Fruit fly (Drosophila melanogaster) whole organism, embryonic: ENCODE data around the gene CG7179.

Experiments used
- B-H2 ChIP-seq: fragments of 200-800 bp; sonication (Bioruptor generic); optimal IDR thresholded peaks from 2 replicates; lab custom pipeline; 2018; ENCODE audit warnings: missing biosample characterization, mild to moderate bottlenecking, missing genetic modification characterization
- C15 ChIP-seq: fragments of 200-800 bp; sonication (Bioruptor generic); IDR thresholded peaks from 3 replicates; pipeline ENCODE4 v1.3.6; 2022; ENCODE audit warnings: missing biosample characterization, missing genetic modification characterization
- CG10267 ChIP-seq: fragments of 200-800 bp; sonication (Bioruptor generic); optimal IDR thresholded peaks from 2 replicates; lab custom pipeline; 2018; ENCODE audit warnings: missing biosample characterization, mild to moderate bottlenecking, missing genetic modification characterization, moderate library complexity
- CG10431 ChIP-seq: fragments of 200-800 bp; sonication (Bioruptor generic); optimal IDR thresholded peaks from 3 replicates; lab custom pipeline; 2018; ENCODE audit warnings: missing biosample characterization, mild to moderate bottlenecking, missing genetic modification characterization
- CG11247 ChIP-seq: fragments of 200-800 bp; sonication (Bioruptor generic); IDR thresholded peaks from 2 replicates; pipeline ENCODE4 v1.3.6; 2022; ENCODE audit warnings: missing biosample characterization, missing genetic modification characterization
- CG12236 ChIP-seq: fragments of 200-800 bp; sonication (Bioruptor generic); optimal IDR thresholded peaks from 2 replicates; lab custom pipeline; 2016; ENCODE audit warnings: missing biosample characterization, missing genetic modification characterization
- CG12942 ChIP-seq: fragments of 200-800 bp; sonication (Bioruptor generic); optimal IDR thresholded peaks from 3 replicates; lab custom pipeline; 2016; ENCODE audit warnings: missing biosample characterization, missing genetic modification characterization
- CG13624 ChIP-seq: fragments of 200-800 bp; sonication (Bioruptor generic); optimal IDR thresholded peaks from 2 replicates; lab custom pipeline; 2016; ENCODE audit warnings: missing biosample characterization, missing genetic modification characterization
- CG13775 ChIP-seq: fragments of 200-800 bp; sonication (Bioruptor generic); optimal IDR thresholded peaks from 3 replicates; lab custom pipeline; 2017; ENCODE audit warnings: missing biosample characterization, mild to moderate bottlenecking, missing genetic modification characterization
- CG14050 ChIP-seq: fragments of 200-800 bp; sonication (Bioruptor generic); IDR thresholded peaks from 3 replicates; pipeline ENCODE4 v1.3.6; 2022; ENCODE audit warnings: missing biosample characterization, missing genetic modification characterization
- CG15011 ChIP-seq: fragments of 200-800 bp; sonication (Bioruptor generic); optimal IDR thresholded peaks from 3 replicates; lab custom pipeline; 2018; ENCODE audit warnings: missing biosample characterization, mild to moderate bottlenecking, missing genetic modification characterization
- CG15696 ChIP-seq: fragments of 200-800 bp; sonication (Bioruptor generic); optimal IDR thresholded peaks from 2 replicates; lab custom pipeline; 2019; ENCODE audit warnings: missing biosample characterization, mild to moderate bottlenecking, missing genetic modification characterization, moderate library complexity
- CG16815 ChIP-seq: fragments of 200-800 bp; sonication (Bioruptor generic); optimal IDR thresholded peaks from 3 replicates; lab custom pipeline; 2017; ENCODE audit warnings: missing biosample characterization, mild to moderate bottlenecking, missing genetic modification characterization
- CG17361 ChIP-seq: fragments of 200-800 bp; sonication (Bioruptor generic); IDR thresholded peaks from 3 replicates; pipeline ENCODE4 v1.3.6; 2022; ENCODE audit warnings: missing biosample characterization, missing genetic modification characterization
- CG1792 ChIP-seq: fragments of 200-800 bp; sonication (Bioruptor generic); optimal IDR thresholded peaks from 2 replicates; lab custom pipeline; 2016; ENCODE audit warnings: missing biosample characterization, missing genetic modification characterization
- CG18011 ChIP-seq: fragments of 200-800 bp; sonication (Bioruptor generic); optimal IDR thresholded peaks from 2 replicates; lab custom pipeline; 2017; ENCODE audit warnings: missing biosample characterization, missing genetic modification characterization, mild to moderate bottlenecking, moderate library complexity, missing genotype
- CG3847 ChIP-seq: fragments of 200-800 bp; sonication (Bioruptor generic); IDR thresholded peaks from 2 replicates; pipeline ENCODE4 v1.3.6; 2022; ENCODE audit warnings: missing biosample characterization, missing genetic modification characterization
- CG4854 ChIP-seq: fragments of 200-800 bp; sonication (Bioruptor generic); optimal IDR thresholded peaks from 2 replicates; lab custom pipeline; 2016; ENCODE audit warnings: missing biosample characterization, missing genetic modification characterization, inconsistent platforms
- CG8944 ChIP-seq: fragments of 200-800 bp; sonication (Bioruptor generic); optimal IDR thresholded peaks from 3 replicates; lab custom pipeline; 2016; ENCODE audit warnings: missing biosample characterization, missing genetic modification characterization
- CG9876 ChIP-seq: fragments of 200-800 bp; sonication (Bioruptor generic); optimal IDR thresholded peaks from 2 replicates; lab custom pipeline; 2016; ENCODE audit warnings: missing biosample characterization, missing genetic modification characterization
- CkIIα-i1 ChIP-seq: fragments of 200-800 bp; sonication (Bioruptor generic); IDR thresholded peaks from 2 replicates; pipeline ENCODE4 v1.3.6; 2022; ENCODE audit warnings: missing biosample characterization, missing genetic modification characterization
- D ChIP-seq, 2 experiments: fragments of 200-800 bp in 1 of 2; fragments of >200 bp in 1 of 2; sonication (Bioruptor generic) in 1 of 2; optimal IDR thresholded peaks; 2 replicates in 1 of 2; 3 replicates in 1 of 2; lab custom pipeline; 2017; ENCODE audit warnings: mild to moderate bottlenecking in 1 of 2, missing biosample characterization in 1 of 2, missing genetic modification characterization in 1 of 2, missing genetic modification reagents in 1 of 2
- Dad ChIP-seq: fragments of 200-800 bp; sonication (Bioruptor generic); optimal IDR thresholded peaks from 3 replicates; lab custom pipeline; 2016; ENCODE audit warnings: missing biosample characterization, missing genetic modification characterization
- Deaf1 ChIP-seq: fragments of 200-800 bp; optimal IDR thresholded peaks from 3 replicates; lab custom pipeline; 2019; ENCODE audit warnings: missing biosample characterization, mild to moderate bottlenecking, missing genetic modification characterization, moderate library complexity
- Dll ChIP-seq: fragments of 200-800 bp; sonication (Bioruptor generic); IDR thresholded peaks from 4 replicates; pipeline ENCODE4 v1.3.6; 2022; ENCODE audit warnings: missing biosample characterization, missing genetic modification characterization; ENCODE audit not compliant: partially characterized antibody
- Doc2 ChIP-seq: fragments of 200-800 bp; sonication (Bioruptor generic); IDR thresholded peaks from 2 replicates; pipeline ENCODE4 v1.3.6; 2022; ENCODE audit warnings: missing biosample characterization, missing genetic modification characterization
- H2.0 ChIP-seq: fragments of 200-800 bp; sonication (Bioruptor generic); IDR thresholded peaks from 2 replicates; pipeline ENCODE4 v1.3.6; 2022; ENCODE audit warnings: missing biosample characterization, missing genetic modification characterization
- Hey ChIP-seq: fragments of 200-800 bp; sonication (Bioruptor generic); optimal IDR thresholded peaks from 3 replicates; lab custom pipeline; 2018; ENCODE audit warnings: missing biosample characterization, mild to moderate bottlenecking, missing genetic modification characterization
- HmgZ ChIP-seq: fragments of 200-800 bp; sonication (Bioruptor generic); optimal IDR thresholded peaks from 2 replicates; lab custom pipeline; 2018; ENCODE audit warnings: missing biosample characterization, mild to moderate bottlenecking, missing genetic modification characterization
- NC2α ChIP-seq: fragments of 200-800 bp; sonication (Bioruptor generic); optimal IDR thresholded peaks from 2 replicates; lab custom pipeline; 2016; ENCODE audit warnings: missing biosample characterization, missing genetic modification characterization
- NK7.1 ChIP-seq: fragments of 200-800 bp; sonication (Bioruptor generic); optimal IDR thresholded peaks from 3 replicates; lab custom pipeline; 2016; ENCODE audit warnings: missing biosample characterization, missing genetic modification characterization
- PHDP ChIP-seq: fragments of 200-800 bp; sonication (Bioruptor generic); optimal IDR thresholded peaks from 3 replicates; lab custom pipeline; 2018; ENCODE audit warnings: missing biosample characterization, mild to moderate bottlenecking, missing genetic modification characterization, moderate library complexity
- corto ChIP-seq: fragments of 200-800 bp; sonication (Bioruptor generic); optimal IDR thresholded peaks from 2 replicates; lab custom pipeline; 2016; ENCODE audit warnings: missing biosample characterization, mild to moderate bottlenecking, missing genetic modification characterization, moderate library complexity
- croc ChIP-seq: fragments of 200-800 bp; sonication (Bioruptor generic); conservative IDR thresholded peaks from 3 replicates; pipeline ENCODE4 v1.3.6; 2022; ENCODE audit warnings: missing biosample characterization, missing genetic modification characterization
- dm ChIP-seq: fragments of 200-800 bp; sonication (Bioruptor generic); optimal IDR thresholded peaks from 3 replicates; lab custom pipeline; 2016; ENCODE audit warnings: missing biosample characterization, missing genetic modification characterization
- dmrt11E ChIP-seq: fragments of 200-800 bp; sonication (Bioruptor generic); optimal IDR thresholded peaks from 3 replicates; lab custom pipeline; 2018; ENCODE audit warnings: missing biosample characterization, mild to moderate bottlenecking, missing genetic modification characterization, moderate library complexity
- dysf ChIP-seq: fragments of 200-800 bp; sonication (Bioruptor generic); IDR thresholded peaks from 3 replicates; pipeline ENCODE4 v1.3.6; 2022; ENCODE audit warnings: missing biosample characterization, missing genetic modification characterization
- emc ChIP-seq: fragments of 200-800 bp; sonication (Bioruptor generic); optimal IDR thresholded peaks from 2 replicates; lab custom pipeline; 2016; ENCODE audit warnings: missing biosample characterization, missing genetic modification characterization
- gcm2 ChIP-seq: fragments of 200-800 bp; sonication (Bioruptor generic); optimal IDR thresholded peaks from 2 replicates; lab custom pipeline; 2016; ENCODE audit warnings: missing biosample characterization, missing genetic modification characterization
- hb ChIP-seq: fragments of 200-800 bp; sonication (Bioruptor generic); IDR thresholded peaks from 3 replicates; pipeline ENCODE4 v1.3.6; 2022; ENCODE audit warnings: missing biosample characterization, missing genetic modification characterization; ENCODE audit not compliant: partially characterized antibody
- hkb ChIP-seq, 2 experiments: fragments of 200-800 bp in 1 of 2; fragments of >200 bp in 1 of 2; sonication (Bioruptor generic) in 1 of 2; IDR thresholded peaks in 1 of 2; optimal IDR thresholded peaks in 1 of 2; 2 replicates each; pipeline versions ENCODE4 v1.3.6 to Lab custom; 2017 to 2022; ENCODE audit warnings: missing biosample characterization in 1 of 2, missing genetic modification characterization in 1 of 2
- lmd ChIP-seq: fragments of 200-800 bp; sonication (Bioruptor generic); IDR thresholded peaks from 2 replicates; pipeline ENCODE4 v1.3.6; 2022; ENCODE audit warnings: missing biosample characterization, missing genetic modification characterization
- nmo ChIP-seq: fragments of 200-800 bp; sonication (Bioruptor generic); optimal IDR thresholded peaks from 2 replicates; lab custom pipeline; 2018; ENCODE audit warnings: missing biosample characterization, mild to moderate bottlenecking, missing genetic modification characterization, moderate library complexity
- pb ChIP-seq: fragments of 200-800 bp; sonication (Bioruptor generic); optimal IDR thresholded peaks from 3 replicates; lab custom pipeline; 2016; ENCODE audit warnings: missing biosample characterization, missing genetic modification characterization
- repo ChIP-seq: fragments of 200-800 bp; sonication (Bioruptor generic); optimal IDR thresholded peaks from 2 replicates; lab custom pipeline; 2016; ENCODE audit warnings: missing biosample characterization, missing genetic modification characterization
- sob ChIP-seq: fragments of 200-800 bp; sonication (Bioruptor generic); IDR thresholded peaks from 2 replicates; pipeline ENCODE4 v1.3.6; 2022; ENCODE audit warnings: missing biosample characterization, missing genetic modification characterization
- sqz ChIP-seq: fragments of 200-800 bp; sonication (Bioruptor generic); optimal IDR thresholded peaks from 3 replicates; lab custom pipeline; 2018; ENCODE audit warnings: missing biosample characterization, mild to moderate bottlenecking, missing genetic modification characterization
- unc-4 ChIP-seq: fragments of 200-800 bp; sonication (Bioruptor generic); IDR thresholded peaks from 2 replicates; pipeline ENCODE4 v1.3.6; 2022; ENCODE audit warnings: missing biosample characterization, missing genetic modification characterization; ENCODE audit not compliant: partially characterized antibody
- zf30C ChIP-seq: fragments of 200-800 bp; sonication (Bioruptor generic); optimal IDR thresholded peaks from 3 replicates; lab custom pipeline; 2018; ENCODE audit warnings: missing biosample characterization, mild to moderate bottlenecking, missing genetic modification characterization

Gene CG7179

dm6 chr2L:7821279-7821848 is 43.5 kb upstream of the CG7179 start (continued):
- TF ChIP-seq CG10267 (tag; lab: Kevin White, UChicago): peak; percentile 57
- no peak for TF ChIP-seq CG15011 (GFP tag; lab: Kevin White, UChicago)
- TF ChIP-seq CG15696: peak; percentile 40
- TF ChIP-seq HmgZ (tag; lab: Kevin White, UChicago): peak; percentile 76
- peak; percentile 53 for TF ChIP-seq dm (GFP tag; lab: Kevin White, UChicago)
- no peak for TF ChIP-seq croc (GFP tag; lab: Robert Waterston, UW)
- TF ChIP-seq Dad (GFP tag; lab: Kevin White, UChicago): peak; percentile 72
- TF ChIP-seq dmrt11E (tag; lab: Kevin White, UChicago): peak; percentile 16
- TF ChIP-seq PHDP (tag; lab: Kevin White, UChicago): peak; percentile 9
- no peak for TF ChIP-seq hkb (optimal IDR thresholded peaks at IDR 0.05; lab: Kevin White, UChicago)
- peak; percentile 59 for TF ChIP-seq hkb (GFP tag; IDR thresholded peaks at IDR 0.05; lab: Robert Waterston, UW)
- peak; percentile 62 for TF ChIP-seq CG13624 (GFP tag; lab: Kevin White, UChicago)
- TF ChIP-seq CG13775: peak; percentile 82
- peak; percentile 40 for TF ChIP-seq nmo (GFP tag; lab: Kevin White, UChicago)
- peak; percentile 63 for TF ChIP-seq dysf (GFP tag; lab: Robert Waterston, UW)
- peak; percentile 37; the same call in 1 of the 2 replicates for TF ChIP-seq CG11247 (GFP tag; lab: Robert Waterston, UW)
- TF ChIP-seq CG12236: no peak
- TF ChIP-seq B-H2: no peak
- no peak for TF ChIP-seq CkIIα-i1
- TF ChIP-seq NC2α (GFP tag; lab: Kevin White, UChicago): no peak
- TF ChIP-seq zf30C (GFP tag; lab: Kevin White, UChicago): no peak
- TF ChIP-seq emc (GFP tag; lab: Kevin White, UChicago): no peak
- peak; percentile 75 for TF ChIP-seq sob (GFP tag; lab: Robert Waterston, UW)
- peak; percentile 40; the same call in 1 of the 2 replicates for TF ChIP-seq H2.0 (GFP tag; lab: Robert Waterston, UW)
- peak; percentile 44 for TF ChIP-seq CG1792 (GFP tag; lab: Kevin White, UChicago)
- no peak for TF ChIP-seq CG10431 (GFP tag; lab: Kevin White, UChicago)
- TF ChIP-seq CG14050: no peak
- TF ChIP-seq CG18011: peak; percentile 80
- TF ChIP-seq CG17361 (GFP tag; lab: Robert Waterston, UW): peak; percentile 69
- TF ChIP-seq CG16815 (GFP tag; lab: Kevin White, UChicago): peak; percentile 18
- peak; percentile 79; the same call in 2 of the 3 replicates for TF ChIP-seq hb
- TF ChIP-seq CG4854 (GFP tag; lab: Kevin White, UChicago): peak; percentile 28
- no peak for TF ChIP-seq D (optimal IDR thresholded peaks at IDR 0.05; lab: Kevin White, UChicago)
- TF ChIP-seq D (GFP tag; optimal IDR thresholded peaks at IDR 0.05; lab: Kevin White, UChicago): peak; percentile 40
- TF ChIP-seq sqz (GFP tag; lab: Kevin White, UChicago): peak; percentile 73
- TF ChIP-seq C15 (GFP tag; lab: Robert Waterston, UW): no peak
- TF ChIP-seq NK7.1 (GFP tag; lab: Kevin White, UChicago): peak; percentile 36
- no peak for TF ChIP-seq Doc2 (GFP tag; lab: Robert Waterston, UW)
- TF ChIP-seq repo (GFP tag; lab: Kevin White, UChicago): peak; percentile 71
- TF ChIP-seq lmd (GFP tag; lab: Robert Waterston, UW): peak; percentile 64
- no peak for TF ChIP-seq Hey (tag; lab: Kevin White, UChicago)
- TF ChIP-seq pb (GFP tag; lab: Kevin White, UChicago): peak; percentile 40
- no peak for TF ChIP-seq Deaf1 (tag; lab: Kevin White, UChicago)
- no peak for TF ChIP-seq gcm2 (GFP tag; lab: Kevin White, UChicago)
- peak; percentile 33 for TF ChIP-seq corto (GFP tag; lab: Kevin White, UChicago)
- TF ChIP-seq Dll: peak; percentile 91
- peak; percentile 15 for TF ChIP-seq CG12942 (GFP tag; lab: Kevin White, UChicago)
- TF ChIP-seq CG9876 (GFP tag; lab: Kevin White, UChicago): peak; percentile 24
- TF ChIP-seq CG3847 (GFP tag; lab: Robert Waterston, UW): peak; percentile 51
- peak; percentile 36 for TF ChIP-seq CG8944 (GFP tag; lab: Kevin White, UChicago)
- peak; percentile 81 for TF ChIP-seq unc-4 (GFP tag; lab: Robert Waterston, UW)
